Fruit fly (Drosophila melanogaster): ENCODE measurements around the gene Blos3.

Gene Blos3

dm6 chr3L:18834924-18835323, 35.1 kb upstream of the Blos3 start:
- TF ChIP-seq ttk (optimal IDR thresholded peaks at IDR 0.05) (no peak), Sin3A (optimal IDR thresholded peaks at IDR 0.05) (no peak), Myc (optimal IDR thresholded peaks at IDR 0.05) (no peak), psq (optimal IDR thresholded peaks at IDR 0.05) (no peak), insv (optimal IDR thresholded peaks at IDR 0.05) (no peak), h (optimal IDR thresholded peaks at IDR 0.05) (no peak)

dm6 chr3L:18836658-18837057, 33.4 kb upstream of the Blos3 start:
- TF ChIP-seq psq (optimal IDR thresholded peaks at IDR 0.05) (no peak), Sin3A (optimal IDR thresholded peaks at IDR 0.05) (no peak)

DNA sequence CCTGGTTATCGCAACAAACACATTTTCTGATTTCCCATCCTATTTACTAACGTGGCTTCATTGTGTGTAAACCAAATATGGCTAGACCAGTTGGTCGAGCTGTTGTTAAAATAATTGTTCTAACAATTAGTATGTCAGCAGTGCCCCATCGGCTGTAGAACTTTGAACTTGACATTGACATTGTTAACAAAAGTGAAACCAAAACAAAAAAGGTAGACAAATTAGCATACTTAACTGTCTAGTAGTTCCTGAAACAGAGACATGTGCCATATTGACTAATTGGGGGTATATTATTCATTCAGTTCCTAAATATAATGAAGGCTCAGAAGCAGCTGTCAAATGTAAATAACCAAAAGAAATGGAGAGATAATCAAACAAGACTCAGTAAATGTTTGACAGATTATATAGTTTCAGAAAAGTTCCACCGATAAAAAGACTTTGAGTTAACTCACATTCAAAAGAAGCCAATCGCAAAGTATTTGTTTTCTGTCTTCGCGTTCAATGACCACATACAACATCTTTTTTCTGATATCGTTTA, 32.2 kb upstream of the Blos3 start:
- TF ChIP-seq psq (optimal IDR thresholded peaks at IDR 0.05) = no peak
- TF ChIP-seq insv (optimal IDR thresholded peaks at IDR 0.05) = no peak
- TF ChIP-seq Sin3A (optimal IDR thresholded peaks at IDR 0.05) = no peak
- TF ChIP-seq Myc (optimal IDR thresholded peaks at IDR 0.05) = no peak
- no peak for TF ChIP-seq h (optimal IDR thresholded peaks at IDR 0.05)
- no peak for TF ChIP-seq ttk (optimal IDR thresholded peaks at IDR 0.05)

DNA sequence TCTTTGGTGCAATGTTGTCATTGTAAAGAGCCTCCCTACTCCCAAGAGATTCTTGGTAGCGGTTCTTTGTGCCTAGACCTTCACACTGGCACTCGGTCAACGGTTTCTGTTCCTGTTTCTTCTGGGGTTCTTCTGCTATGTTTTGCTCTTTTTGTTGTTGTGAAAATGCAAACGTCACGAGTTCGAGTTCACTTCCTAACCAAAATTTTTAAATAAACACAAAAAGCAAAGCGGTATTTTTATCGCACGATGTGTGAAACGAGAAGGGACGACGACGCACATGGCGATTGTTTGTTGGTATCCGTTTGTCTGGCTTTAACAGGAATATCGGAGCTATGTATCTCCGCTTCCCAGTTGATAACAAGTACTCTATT, 30.0 kb upstream of the Blos3 start:
- TF ChIP-seq ttk (optimal IDR thresholded peaks at IDR 0.05) (no peak), h (optimal IDR thresholded peaks at IDR 0.05) (no peak), Sin3A (optimal IDR thresholded peaks at IDR 0.05) (no peak), insv (optimal IDR thresholded peaks at IDR 0.05) (no peak), Myc (optimal IDR thresholded peaks at IDR 0.05) (no peak), psq (optimal IDR thresholded peaks at IDR 0.05) (no peak)

DNA sequence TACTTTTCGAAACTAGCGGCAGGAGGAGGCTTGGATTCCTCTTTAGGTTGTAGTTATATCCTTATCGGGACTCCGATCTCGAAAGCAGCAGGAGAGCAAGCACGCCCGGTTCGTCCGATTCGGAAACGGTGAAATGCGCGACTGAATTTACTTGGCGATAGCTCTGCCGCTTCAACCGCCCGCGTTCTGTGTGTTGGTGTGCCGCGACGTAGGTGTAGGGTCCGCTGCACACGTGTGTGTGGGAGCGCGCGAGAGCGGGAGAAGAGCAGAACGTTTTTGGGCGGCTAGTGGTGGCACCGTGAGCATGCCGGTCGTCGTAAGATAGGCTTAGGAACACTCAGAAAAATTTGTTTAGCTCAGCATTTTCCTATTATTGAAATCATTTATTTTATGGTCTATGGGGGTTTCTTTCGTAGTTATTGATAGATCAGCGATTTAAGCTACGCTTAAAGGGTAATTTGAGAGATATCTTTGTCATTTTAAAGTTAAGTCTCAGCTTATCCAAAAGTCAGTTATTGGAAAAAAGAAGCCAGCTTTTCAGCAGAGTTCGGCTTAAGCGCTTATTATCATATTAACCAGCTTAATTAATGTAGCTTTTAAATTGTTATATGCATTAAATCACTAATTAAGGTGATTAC, 29.5 kb upstream of the Blos3 start:
- no peak for TF ChIP-seq Sin3A (optimal IDR thresholded peaks at IDR 0.05)
- TF ChIP-seq ttk (optimal IDR thresholded peaks at IDR 0.05) = no peak
- no peak for TF ChIP-seq h (optimal IDR thresholded peaks at IDR 0.05)
- TF ChIP-seq insv (optimal IDR thresholded peaks at IDR 0.05) = no peak
- TF ChIP-seq psq (optimal IDR thresholded peaks at IDR 0.05) = no peak

- TF ChIP-seq insv (optimal IDR thresholded peaks at IDR 0.05) (no peak), h (optimal IDR thresholded peaks at IDR 0.05) (no peak), Sin3A (optimal IDR thresholded peaks at IDR 0.05) (no peak), ttk (optimal IDR thresholded peaks at IDR 0.05) (no peak), psq (optimal IDR thresholded peaks at IDR 0.05) (no peak)
Measured at dm6 chr3L:18841269-18841668, 28.8 kb upstream of the Blos3 start.

DNA sequence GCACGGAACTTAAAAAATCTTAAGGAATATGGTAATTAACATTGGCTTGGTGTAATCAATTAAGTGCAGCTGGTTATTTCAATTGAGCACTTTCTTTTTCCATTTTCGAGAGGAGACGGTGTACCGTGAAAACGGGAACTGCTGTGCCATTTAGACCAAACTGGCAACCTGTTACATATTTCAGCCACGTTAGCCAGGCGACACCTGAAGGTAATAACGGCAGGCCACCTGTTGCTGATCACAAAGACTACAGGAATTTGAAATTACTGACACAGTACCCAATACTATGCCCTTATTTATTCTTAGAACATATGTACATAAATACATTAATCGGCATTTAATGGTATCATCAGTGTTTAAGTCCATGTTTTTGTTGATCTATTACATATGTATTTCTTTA, 27.8 kb upstream of the Blos3 start:
- TF ChIP-seq ttk (optimal IDR thresholded peaks at IDR 0.05) (no peak), Sin3A (optimal IDR thresholded peaks at IDR 0.05) (no peak), Myc (optimal IDR thresholded peaks at IDR 0.05) (no peak), h (optimal IDR thresholded peaks at IDR 0.05) (no peak), psq (optimal IDR thresholded peaks at IDR 0.05) (no peak), insv (optimal IDR thresholded peaks at IDR 0.05) (no peak)

dm6 chr3L:18845833-18846232, 24.2 kb upstream of the Blos3 start:
- TF ChIP-seq insv (optimal IDR thresholded peaks at IDR 0.05) (no peak), Sin3A (optimal IDR thresholded peaks at IDR 0.05) (no peak), Myc (optimal IDR thresholded peaks at IDR 0.05) (no peak), psq (optimal IDR thresholded peaks at IDR 0.05) (no peak), h (optimal IDR thresholded peaks at IDR 0.05) (no peak), ttk (optimal IDR thresholded peaks at IDR 0.05) (no peak)

dm6 chr3L:18846233-18846271, 24.0 kb upstream of the Blos3 start, which contains the start of gene Indy:
Gene Indy, minus strand, starts transcription at chr3L:18846267.
- TF ChIP-seq ttk (optimal IDR thresholded peaks at IDR 0.05) = no peak
- TF ChIP-seq Myc (optimal IDR thresholded peaks at IDR 0.05) = no peak
- no peak for TF ChIP-seq psq (optimal IDR thresholded peaks at IDR 0.05)
- no peak for TF ChIP-seq Sin3A (optimal IDR thresholded peaks at IDR 0.05)
- TF ChIP-seq h (optimal IDR thresholded peaks at IDR 0.05) = no peak
- TF ChIP-seq insv (optimal IDR thresholded peaks at IDR 0.05) = no peak

DNA sequence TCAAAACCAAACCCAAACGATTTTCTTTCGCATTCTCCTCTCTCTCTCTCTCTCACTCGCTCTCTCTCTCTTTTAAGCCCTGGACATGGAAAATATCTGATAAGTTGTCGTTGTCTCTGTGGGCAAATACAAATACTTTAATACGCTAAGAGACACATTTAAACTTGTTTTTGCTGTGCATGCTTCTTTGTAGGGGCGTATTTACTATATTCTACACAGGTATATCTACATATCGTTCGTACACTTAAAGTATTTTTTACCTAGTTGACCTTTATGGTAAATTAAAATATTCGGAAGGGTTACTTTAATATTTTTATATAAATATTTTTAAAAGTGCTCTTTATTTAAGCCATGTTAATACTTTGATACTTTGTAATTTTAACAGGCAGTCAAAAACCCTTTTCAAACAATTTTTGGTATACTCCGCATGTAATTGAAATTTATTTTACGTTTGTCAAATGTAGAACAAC, 23.7 kb upstream of the Blos3 start:
- TF ChIP-seq Sin3A (optimal IDR thresholded peaks at IDR 0.05) (no peak), insv (optimal IDR thresholded peaks at IDR 0.05) (no peak), ttk (optimal IDR thresholded peaks at IDR 0.05) (no peak), h (optimal IDR thresholded peaks at IDR 0.05) (no peak), Myc (optimal IDR thresholded peaks at IDR 0.05) (no peak), psq (optimal IDR thresholded peaks at IDR 0.05) (no peak)

dm6 chr3L:18848436-18848835, 21.6 kb upstream of the Blos3 start:
- TF ChIP-seq Sin3A (optimal IDR thresholded peaks at IDR 0.05) = no peak
- peak; percentile 82 for TF ChIP-seq h (optimal IDR thresholded peaks at IDR 0.05)
- TF ChIP-seq ttk (optimal IDR thresholded peaks at IDR 0.05) = no peak

dm6 chr3L:18852223-18852622, 17.8 kb upstream of the Blos3 start:
- TF ChIP-seq Sin3A (optimal IDR thresholded peaks at IDR 0.05) (no peak), ttk (optimal IDR thresholded peaks at IDR 0.05) (no peak), psq (optimal IDR thresholded peaks at IDR 0.05) (no peak), h (optimal IDR thresholded peaks at IDR 0.05) (no peak), Myc (optimal IDR thresholded peaks at IDR 0.05) (no peak), insv (optimal IDR thresholded peaks at IDR 0.05) (no peak)

DNA sequence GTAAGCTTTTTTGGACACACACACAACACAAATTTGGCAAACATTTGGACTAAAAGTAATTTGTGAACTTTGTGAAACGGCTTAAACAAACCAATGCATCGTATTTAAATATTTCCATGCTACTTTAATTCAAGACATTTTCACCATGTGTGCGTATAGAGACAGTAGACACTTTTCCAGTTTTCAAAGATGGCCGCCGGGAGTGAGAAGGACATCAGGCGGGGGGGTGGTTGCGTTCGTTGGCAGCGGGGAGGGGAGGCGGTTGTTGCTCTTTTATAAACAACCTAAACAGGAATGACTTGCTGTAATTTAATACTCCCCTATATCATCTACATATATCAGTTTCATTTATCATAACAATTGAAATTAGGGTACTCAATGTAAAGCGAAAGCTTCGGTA, 16.6 kb upstream of the Blos3 start:
- TF ChIP-seq insv (optimal IDR thresholded peaks at IDR 0.05) (no peak), psq (optimal IDR thresholded peaks at IDR 0.05) (no peak), Myc (optimal IDR thresholded peaks at IDR 0.05) (no peak), ttk (optimal IDR thresholded peaks at IDR 0.05) (no peak), Sin3A (optimal IDR thresholded peaks at IDR 0.05) (no peak)

DNA sequence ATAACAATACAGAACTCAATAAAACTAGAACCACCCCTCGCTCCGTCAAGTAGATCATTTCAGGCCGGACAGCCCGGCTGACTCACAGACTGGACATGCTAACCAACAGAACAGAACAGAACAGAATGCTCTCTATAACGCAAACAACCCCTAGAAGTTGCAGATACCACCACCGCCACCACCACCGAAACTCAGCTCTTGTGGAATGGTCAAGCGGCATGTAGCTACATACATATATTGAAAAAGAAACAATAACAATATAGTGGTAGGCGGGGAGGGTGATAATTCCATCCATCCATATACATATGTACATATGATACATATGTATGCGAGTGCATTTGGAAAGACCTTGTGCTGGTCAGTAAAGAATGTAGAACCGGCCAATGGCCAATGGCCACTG, 15.6 kb upstream of the Blos3 start:
- TF ChIP-seq insv (optimal IDR thresholded peaks at IDR 0.05) = no peak
- no peak for TF ChIP-seq psq (optimal IDR thresholded peaks at IDR 0.05)
- TF ChIP-seq Myc (optimal IDR thresholded peaks at IDR 0.05) = no peak
- TF ChIP-seq h (optimal IDR thresholded peaks at IDR 0.05) = no peak
- no peak for TF ChIP-seq ttk (optimal IDR thresholded peaks at IDR 0.05)
- TF ChIP-seq Sin3A (optimal IDR thresholded peaks at IDR 0.05) = no peak

Measured in Kc167 (cell line).